Fruit fly (Drosophila melanogaster) whole organism, prepupa: ENCODE data around the gene obst-B.

Experiments used
- Blimp-1 ChIP-seq: fragments of 200-800 bp; sonication (Bioruptor generic); optimal IDR thresholded peaks from 3 replicates; lab custom pipeline; 2017; ENCODE audit warnings: missing biosample characterization, missing genetic modification characterization, mild to moderate bottlenecking, moderate library complexity, missing genetic modification reagents
- CG10631 ChIP-seq: fragments of 200-800 bp; sonication (Bioruptor generic); optimal IDR thresholded peaks from 2 replicates; lab custom pipeline; 2016; ENCODE audit warnings: missing biosample characterization, missing genetic modification characterization
- CG10669 ChIP-seq: fragments of 200-800 bp; sonication (Bioruptor generic); optimal IDR thresholded peaks from 3 replicates; lab custom pipeline; 2018; ENCODE audit warnings: missing biosample characterization, mild to moderate bottlenecking, missing genetic modification characterization, moderate library complexity
- CG11294 ChIP-seq: fragments of 200-800 bp; sonication (Bioruptor generic); IDR thresholded peaks from 2 replicates; pipeline ENCODE4 v1.3.6; 2022; ENCODE audit warnings: missing biosample characterization, missing genetic modification characterization
- CG11762 ChIP-seq: fragments of 200-800 bp; sonication (Bioruptor generic); optimal IDR thresholded peaks from 3 replicates; lab custom pipeline; 2016; ENCODE audit warnings: missing biosample characterization, missing genetic modification characterization; ENCODE audit not compliant: insufficient read depth
- CG11902 ChIP-seq: fragments of 200-800 bp; sonication (Bioruptor generic); optimal IDR thresholded peaks from 3 replicates; lab custom pipeline; 2016; ENCODE audit warnings: missing biosample characterization, missing genetic modification characterization
- CG15336 ChIP-seq: fragments of 200-800 bp; sonication (Bioruptor generic); IDR thresholded peaks from 2 replicates; pipeline ENCODE4 v1.3.6; 2022; ENCODE audit warnings: missing biosample characterization, missing genetic modification characterization
- CG16779 ChIP-seq: fragments of 200-800 bp; sonication (Bioruptor generic); optimal IDR thresholded peaks from 3 replicates; lab custom pipeline; 2017; ENCODE audit warnings: missing biosample characterization, mild to moderate bottlenecking, missing genetic modification characterization
- CG3032 ChIP-seq: fragments of 200-800 bp; optimal IDR thresholded peaks from 2 replicates; lab custom pipeline; 2019; ENCODE audit warnings: missing biosample characterization, mild to moderate bottlenecking, missing genetic modification characterization, moderate library complexity
- CG31627 ChIP-seq: fragments of 200-800 bp; sonication (Bioruptor generic); optimal IDR thresholded peaks from 3 replicates; lab custom pipeline; 2016; ENCODE audit warnings: missing biosample characterization, missing genetic modification characterization
- CG32006 ChIP-seq: fragments of 200-800 bp; sonication (Bioruptor generic); optimal IDR thresholded peaks from 3 replicates; lab custom pipeline; 2017; ENCODE audit warnings: missing biosample characterization, mild to moderate bottlenecking, missing genetic modification characterization
- CG34406 ChIP-seq: fragments of 200-800 bp; sonication (Bioruptor generic); optimal IDR thresholded peaks from 3 replicates; lab custom pipeline; 2016; ENCODE audit warnings: missing biosample characterization, missing genetic modification characterization
- CG3919 ChIP-seq: fragments of 200-800 bp; sonication (Bioruptor generic); optimal IDR thresholded peaks from 3 replicates; lab custom pipeline; 2016; ENCODE audit warnings: missing biosample characterization, missing genetic modification characterization
- CG6163 ChIP-seq: fragments of 200-800 bp; sonication (Bioruptor generic); IDR thresholded peaks from 3 replicates; pipeline ENCODE4 v1.3.6; 2022; ENCODE audit warnings: missing biosample characterization, missing genetic modification characterization
- CG6792 ChIP-seq: fragments of 200-800 bp; sonication (Bioruptor generic); optimal IDR thresholded peaks from 3 replicates; lab custom pipeline; 2016; ENCODE audit warnings: missing biosample characterization, missing genetic modification characterization
- CG6808 ChIP-seq: fragments of 200-800 bp; sonication (Bioruptor generic); optimal IDR thresholded peaks from 3 replicates; lab custom pipeline; 2017; ENCODE audit warnings: missing biosample characterization, missing genetic modification characterization, mild to moderate bottlenecking, moderate library complexity, missing genetic modification reagents
- CG6854 ChIP-seq: fragments of 200-800 bp; sonication (Bioruptor generic); optimal IDR thresholded peaks from 2 replicates; lab custom pipeline; 2017; ENCODE audit warnings: missing biosample characterization, mild to moderate bottlenecking, missing genetic modification characterization
- CG7368 ChIP-seq: fragments of 200-800 bp; sonication (Bioruptor generic); optimal IDR thresholded peaks from 3 replicates; lab custom pipeline; 2016; ENCODE audit warnings: missing biosample characterization, missing genetic modification characterization
- CG8119 ChIP-seq: fragments of 200-800 bp; sonication (Bioruptor generic); IDR thresholded peaks from 3 replicates; pipeline ENCODE4 v1.3.6; 2022; ENCODE audit warnings: missing biosample characterization, missing genetic modification characterization
- CG8319 ChIP-seq: fragments of 200-800 bp; sonication (Bioruptor generic); optimal IDR thresholded peaks from 3 replicates; lab custom pipeline; 2016; ENCODE audit warnings: missing biosample characterization, missing genetic modification characterization
- CG8632 ChIP-seq: fragments of 200-800 bp; sonication (Bioruptor generic); optimal IDR thresholded peaks from 3 replicates; lab custom pipeline; 2016; ENCODE audit warnings: missing biosample characterization, missing genetic modification characterization
- Eip78C ChIP-seq: fragments of 200-800 bp; sonication (Bioruptor generic); peaks from one replicate; lab custom pipeline; 2016; ENCODE audit warnings: missing biosample characterization, missing genetic modification characterization
- Eip93F ChIP-seq: fragments of 200-800 bp; sonication (Bioruptor generic); optimal IDR thresholded peaks from 2 replicates; lab custom pipeline; 2016; ENCODE audit warnings: missing biosample characterization, mild to moderate bottlenecking, missing genetic modification characterization
- Ets21C ChIP-seq: fragments of 200-800 bp; sonication (Bioruptor generic); optimal IDR thresholded peaks from 3 replicates; lab custom pipeline; 2016; ENCODE audit warnings: missing biosample characterization, missing genetic modification characterization
- Ets96B ChIP-seq: fragments of 200-800 bp; optimal IDR thresholded peaks from 2 replicates; lab custom pipeline; 2019; ENCODE audit warnings: missing biosample characterization, mild to moderate bottlenecking, missing genetic modification characterization, moderate library complexity
- Gug ChIP-seq: fragments of 200-800 bp; sonication (Bioruptor generic); IDR thresholded peaks from 2 replicates; pipeline ENCODE4 v1.3.6; 2022; ENCODE audit warnings: missing biosample characterization, missing genetic modification characterization
- Hr38 ChIP-seq: sonication (Bioruptor generic); optimal IDR thresholded peaks from 2 replicates; lab custom pipeline; 2016; ENCODE audit warnings: missing biosample characterization, missing genetic modification characterization
- Hr39 ChIP-seq: fragments of 200-800 bp; sonication (Bioruptor generic); optimal IDR thresholded peaks from 2 replicates; lab custom pipeline; 2016; ENCODE audit warnings: missing biosample characterization, missing genetic modification characterization
- Hr4 ChIP-seq: fragments of 200-800 bp; sonication (Bioruptor generic); optimal IDR thresholded peaks from 3 replicates; lab custom pipeline; 2016; ENCODE audit warnings: missing biosample characterization, missing genetic modification characterization
- Met ChIP-seq: fragments of 200-800 bp; sonication (Bioruptor generic); optimal IDR thresholded peaks from 3 replicates; lab custom pipeline; 2016; ENCODE audit warnings: missing biosample characterization, missing genetic modification characterization
- OdsH ChIP-seq: fragments of 200-800 bp; sonication (Bioruptor generic); optimal IDR thresholded peaks from 3 replicates; lab custom pipeline; 2016; ENCODE audit warnings: missing biosample characterization, missing genetic modification characterization
- Smox ChIP-seq: fragments of 200-800 bp; sonication (Bioruptor generic); optimal IDR thresholded peaks from 3 replicates; lab custom pipeline; 2016; ENCODE audit warnings: missing biosample characterization, missing genetic modification characterization
- Sox102F ChIP-seq: fragments of 200-800 bp; sonication (Bioruptor generic); optimal IDR thresholded peaks from 2 replicates; lab custom pipeline; 2016; ENCODE audit warnings: missing biosample characterization, mild to moderate bottlenecking, missing genetic modification characterization
- Sox14 ChIP-seq: fragments of 200-800 bp; sonication (Bioruptor generic); optimal IDR thresholded peaks from 3 replicates; lab custom pipeline; 2016; ENCODE audit warnings: missing biosample characterization, missing genetic modification characterization
- Sox15 ChIP-seq: fragments of 200-800 bp; sonication (Bioruptor generic); optimal IDR thresholded peaks from 3 replicates; lab custom pipeline; 2016; ENCODE audit warnings: missing biosample characterization, missing genetic modification characterization
- achi ChIP-seq: fragments of 200-800 bp; sonication (Bioruptor generic); optimal IDR thresholded peaks from 3 replicates; lab custom pipeline; 2016; ENCODE audit warnings: missing biosample characterization, missing genetic modification characterization
- acj6 ChIP-seq: fragments of 200-800 bp; sonication (Bioruptor generic); optimal IDR thresholded peaks from 3 replicates; lab custom pipeline; 2016; ENCODE audit warnings: missing biosample characterization, missing genetic modification characterization
- cyc ChIP-seq: fragments of 200-800 bp; sonication (Bioruptor generic); optimal IDR thresholded peaks from 3 replicates; lab custom pipeline; 2016; ENCODE audit warnings: missing biosample characterization, missing genetic modification characterization
- dac ChIP-seq: fragments of 200-800 bp; sonication (Bioruptor generic); optimal IDR thresholded peaks from 2 replicates; lab custom pipeline; 2017; ENCODE audit warnings: missing biosample characterization, mild to moderate bottlenecking, missing genetic modification characterization
- dsx ChIP-seq: fragments of 200-800 bp; optimal IDR thresholded peaks from 3 replicates; lab custom pipeline; 2019; ENCODE audit warnings: missing biosample characterization, mild to moderate bottlenecking, missing genetic modification characterization, moderate library complexity; ENCODE audit not compliant: poor library complexity, severe bottlenecking
- eg ChIP-seq: fragments of 200-800 bp; sonication (Bioruptor generic); IDR thresholded peaks from 3 replicates; pipeline ENCODE4 v1.3.6; 2022; ENCODE audit warnings: missing biosample characterization, missing genetic modification characterization
- esn ChIP-seq: fragments of 200-800 bp; sonication (Bioruptor generic); optimal IDR thresholded peaks from 2 replicates; lab custom pipeline; 2016; ENCODE audit warnings: missing biosample characterization, mild to moderate bottlenecking, missing genetic modification characterization, moderate library complexity
- fd59A ChIP-seq: fragments of 200-800 bp; sonication (Bioruptor generic); optimal IDR thresholded peaks from 2 replicates; lab custom pipeline; 2017; ENCODE audit warnings: missing biosample characterization, mild to moderate bottlenecking, missing genetic modification characterization, missing genetic modification reagents
- fd85E ChIP-seq: fragments of 200-800 bp; sonication (Bioruptor generic); optimal IDR thresholded peaks from 3 replicates; lab custom pipeline; 2016; ENCODE audit warnings: missing biosample characterization, missing genetic modification characterization
- fkh ChIP-seq: fragments of 200-800 bp; sonication (Bioruptor generic); optimal IDR thresholded peaks from 3 replicates; lab custom pipeline; 2017; ENCODE audit warnings: missing biosample characterization, mild to moderate bottlenecking, missing genetic modification characterization, moderate library complexity
- lz ChIP-seq: fragments of 200-800 bp; sonication (Bioruptor generic); optimal IDR thresholded peaks from 3 replicates; lab custom pipeline; 2016; ENCODE audit warnings: missing biosample characterization, missing genetic modification characterization
- pdm3 ChIP-seq: fragments of 200-800 bp; sonication (Bioruptor generic); optimal IDR thresholded peaks from 3 replicates; lab custom pipeline; 2016; ENCODE audit warnings: missing biosample characterization, missing genetic modification characterization
- spab ChIP-seq: fragments of 200-800 bp; sonication (Bioruptor generic); optimal IDR thresholded peaks from 2 replicates; lab custom pipeline; 2017; ENCODE audit warnings: missing biosample characterization, mild to moderate bottlenecking, missing genetic modification characterization, missing genetic modification reagents
- ss ChIP-seq, 2 experiments: fragments of 200-800 bp; sonication (Bioruptor generic); optimal IDR thresholded peaks; 2 replicates in 1 of 2; 3 replicates in 1 of 2; lab custom pipeline; 2017 to 2018; ENCODE audit warnings: mild to moderate bottlenecking in 2 of 2, missing biosample characterization in 2 of 2, missing genetic modification characterization in 2 of 2, moderate library complexity in 1 of 2
- svp ChIP-seq: fragments of 200-800 bp; sonication (Bioruptor generic); peaks from one replicate; lab custom pipeline; 2016; ENCODE audit warnings: missing biosample characterization, missing genetic modification characterization
- topi ChIP-seq: fragments of 200-800 bp; sonication (Bioruptor generic); optimal IDR thresholded peaks from 3 replicates; lab custom pipeline; 2016; ENCODE audit warnings: missing biosample characterization, missing genetic modification characterization
- vri ChIP-seq: fragments of 200-800 bp; sonication (Bioruptor generic); optimal IDR thresholded peaks from 3 replicates; lab custom pipeline; 2016; ENCODE audit warnings: missing biosample characterization, mild to moderate bottlenecking, missing genetic modification characterization

Gene obst-B

dm6 chr2L:9989846-9990506 is 42.5 kb upstream of the obst-B start:
- TF ChIP-seq acj6 (GFP tag; lab: Kevin White, UChicago) (peak; percentile 62), Sox15 (no peak), CG6854 (GFP tag; lab: Kevin White, UChicago) (no peak), CG6792 (GFP tag; lab: Kevin White, UChicago) (no peak), OdsH (GFP tag; lab: Kevin White, UChicago) (peak; percentile 38), CG11294 (no peak), CG6808 (peak; percentile 23), fkh (no peak), svp (GFP tag; lab: Kevin White, UChicago) (peak; percentile 84), CG10631 (GFP tag; lab: Kevin White, UChicago) (peak; percentile 2), Met (GFP tag; lab: Kevin White, UChicago) (peak; percentile 55), CG8632 (no peak), spab (GFP tag; lab: Kevin White, UChicago) (peak; percentile 40), Gug (GFP tag; lab: Robert Waterston, UW) (no peak), Smox (GFP tag; lab: Kevin White, UChicago) (peak; percentile 63), Ets96B (tag; lab: Kevin White, UChicago) (peak; percentile 51), dac (GFP tag; lab: Kevin White, UChicago) (no peak), CG32006 (GFP tag; lab: Kevin White, UChicago) (no peak), Hr39 (GFP tag; lab: Kevin White, UChicago) (peak; percentile 30), eg (GFP tag; lab: Robert Waterston, UW) (no peak), fd85E (GFP tag; lab: Kevin White, UChicago) (no peak), pdm3 (GFP tag; lab: Kevin White, UChicago) (peak; percentile 9), CG31627 (GFP tag; lab: Kevin White, UChicago) (peak; percentile 32), CG11762 (GFP tag; lab: Kevin White, UChicago) (no peak), CG8119 (GFP tag; lab: Robert Waterston, UW) (no peak), CG3919 (GFP tag; lab: Kevin White, UChicago) (peak; percentile 55), vri (GFP tag; lab: Kevin White, UChicago) (no peak), Eip78C (GFP tag; lab: Kevin White, UChicago) (peak; percentile 88), Ets21C (GFP tag; lab: Kevin White, UChicago) (no peak), Blimp-1 (GFP tag; lab: Kevin White, UChicago) (peak; percentile 71), achi (GFP tag; lab: Kevin White, UChicago) (peak; percentile 23), CG16779 (tag; lab: Kevin White, UChicago) (no peak), Eip93F (no peak), esn (GFP tag; lab: Kevin White, UChicago) (peak; percentile 71), Hr4 (no peak), Sox102F (GFP tag; lab: Kevin White, UChicago) (peak; percentile 54), CG6163 (GFP tag; lab: Robert Waterston, UW) (no peak), CG8319 (GFP tag; lab: Kevin White, UChicago) (no peak), Hr38 (GFP tag; lab: Kevin White, UChicago) (no peak), Sox14 (peak; percentile 5), CG3032 (tag; lab: Kevin White, UChicago) (peak; percentile 41), CG11902 (GFP tag; lab: Kevin White, UChicago) (peak; percentile 3), fd59A (GFP tag; lab: Kevin White, UChicago) (no peak), dsx (peak; percentile 11), cyc (GFP tag; lab: Kevin White, UChicago) (peak; percentile 44), CG15336 (GFP tag; lab: Robert Waterston, UW) (no peak), CG34406 (GFP tag; lab: Kevin White, UChicago) (peak; percentile 18), CG10669 (peak; percentile 32), topi (GFP tag; lab: Kevin White, UChicago) (peak; percentile 65), lz (GFP tag; lab: Kevin White, UChicago) (peak; percentile 56), CG7368 (GFP tag; lab: Kevin White, UChicago) (peak; percentile 7), ss (GFP tag; optimal IDR thresholded peaks at IDR 0.05; lab: Kevin White, UChicago) (peak; percentile 16 to 22)
